Worm (Caenorhabditis elegans): ENCODE results near the gene wrb-1.

The wrb-1 gene

DNA sequence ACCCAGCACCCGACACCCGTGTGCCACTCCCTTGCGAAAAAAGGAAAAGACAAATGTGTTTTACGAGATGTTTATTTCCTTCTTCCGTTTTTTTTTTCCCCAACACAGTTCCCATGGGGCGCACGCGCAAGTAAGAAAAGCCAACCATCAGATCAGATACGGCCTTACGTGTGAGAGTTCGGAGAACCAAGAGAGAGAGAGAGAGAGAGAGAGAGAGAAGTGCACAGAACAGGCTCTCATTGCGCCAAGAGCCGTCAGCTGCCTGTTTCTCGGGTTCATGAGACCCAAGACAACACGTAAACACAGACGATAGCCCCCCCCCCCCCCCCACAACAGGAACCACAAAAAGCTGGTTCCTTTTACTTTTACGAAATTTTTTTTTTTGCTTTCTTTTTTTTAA is 44.0 kb upstream of the wrb-1 start:
- TF ChIP-seq blmp-1 (tag; optimal IDR thresholded peaks at IDR 0.05; ENCODE audit: insufficient read depth) = no peak
- TF ChIP-seq ama-1 (optimal IDR thresholded peaks at IDR 0.05) = no peak
- TF ChIP-seq F13H6.1 (tag; optimal IDR thresholded peaks at IDR 0.05) = no peak
- TF ChIP-seq elt-3 (tag; optimal IDR thresholded peaks at IDR 0.05) = no peak

DNA sequence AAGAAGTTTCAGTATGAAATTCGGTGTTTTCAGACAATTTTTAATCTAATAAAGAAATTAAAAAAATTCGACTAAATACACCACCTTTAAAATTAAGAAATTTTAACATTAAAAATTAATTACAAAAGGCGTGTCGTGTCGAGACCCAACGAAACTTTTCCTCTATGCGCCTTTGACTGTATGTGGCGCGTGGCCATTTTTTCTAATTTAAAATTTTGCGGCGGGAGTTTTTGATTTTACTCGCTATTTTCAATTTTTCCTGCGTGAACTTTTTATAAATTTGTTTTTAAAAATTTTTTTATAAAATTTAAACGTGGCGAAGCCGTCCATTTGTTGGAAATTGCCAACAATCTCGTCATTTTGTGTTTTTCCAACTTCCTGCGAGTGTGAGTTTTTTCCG is 43.1 kb upstream of the wrb-1 start:
- TF ChIP-seq dmd-4 (tag; optimal IDR thresholded peaks at IDR 0.05) = no peak
- TF ChIP-seq Y55F3AM.14 (GFP tag; optimal IDR thresholded peaks at IDR 0.05) = no peak
- no peak for TF ChIP-seq ceh-16 (tag; optimal IDR thresholded peaks at IDR 0.05)
- TF ChIP-seq nhr-25 (tag; optimal IDR thresholded peaks at IDR 0.05) = no peak
- no peak for TF ChIP-seq ZK546.5 (tag; optimal IDR thresholded peaks at IDR 0.05)
- TF ChIP-seq blmp-1 (tag; optimal IDR thresholded peaks at IDR 0.05; ENCODE audit: insufficient read depth) = no peak
- no peak for TF ChIP-seq nhr-11 (tag; optimal IDR thresholded peaks at IDR 0.05)

DNA sequence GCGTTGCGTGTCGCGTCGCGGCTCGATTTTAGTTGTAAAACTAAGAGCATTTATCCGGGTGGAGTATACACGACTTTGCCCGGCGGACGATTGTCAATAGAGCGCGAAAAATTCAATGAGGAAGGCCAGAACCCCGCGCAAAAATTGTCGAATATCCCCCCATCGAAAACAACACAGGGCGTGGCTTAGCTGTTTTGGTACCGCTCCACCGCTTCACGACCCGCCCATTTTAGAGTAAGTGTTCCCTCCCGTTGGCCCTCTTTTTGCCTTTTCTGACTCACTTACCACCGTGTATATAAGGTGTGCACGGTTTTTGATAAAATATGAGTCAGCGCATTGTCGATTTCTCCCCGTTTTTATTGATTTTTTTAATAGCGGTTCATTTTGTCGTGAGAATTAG is 42.5 kb upstream of the wrb-1 start:
- TF ChIP-seq elt-3 (tag; optimal IDR thresholded peaks at IDR 0.05) = no peak

DNA sequence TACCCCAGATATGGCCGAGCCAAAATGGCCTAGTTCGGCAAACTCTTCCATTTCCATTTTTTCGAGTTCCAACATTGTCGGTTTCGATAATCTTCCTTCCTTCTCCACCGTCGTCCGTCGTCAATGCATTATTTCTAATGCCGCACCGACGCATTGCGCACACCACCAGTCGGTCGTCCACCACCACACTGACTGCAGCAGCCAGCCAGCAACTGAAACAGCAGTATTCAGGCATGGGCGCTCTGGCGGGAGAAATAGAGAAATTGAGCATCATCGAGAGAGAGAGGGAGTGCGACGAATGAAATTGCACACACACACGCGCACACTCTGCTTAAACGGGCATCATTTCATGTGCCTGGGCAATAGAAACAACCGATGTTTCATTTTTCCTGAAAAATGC is 41.9 kb upstream of the wrb-1 start:
- TF ChIP-seq nhr-237 (tag; optimal IDR thresholded peaks at IDR 0.05) (no peak), nhr-129 (tag; optimal IDR thresholded peaks at IDR 0.05) (peak; percentile 71), zag-1 (tag; optimal IDR thresholded peaks at IDR 0.05) (peak; percentile 24), unc-55 (GFP tag; optimal IDR thresholded peaks at IDR 0.05) (peak; percentile 67), sma-9 (GFP tag; optimal IDR thresholded peaks at IDR 0.05) (peak; percentile 12), sma-9 (tag; optimal IDR thresholded peaks at IDR 0.05) (no peak), ztf-4 (tag; optimal IDR thresholded peaks at IDR 0.05) (peak; percentile 52), R02D3.7 (tag; optimal IDR thresholded peaks at IDR 0.05) (no peak), ztf-1 (GFP tag; conservative IDR thresholded peaks at IDR 0.05) (no peak), nhr-10 (tag; optimal IDR thresholded peaks at IDR 0.05) (no peak), alr-1 (tag; optimal IDR thresholded peaks at IDR 0.05) (peak; percentile 93), nhr-11 (tag; optimal IDR thresholded peaks at IDR 0.05) (peak; percentile 60), C34F6.9 (tag; optimal IDR thresholded peaks at IDR 0.05) (peak; percentile 59), lsy-2 (tag; optimal IDR thresholded peaks at IDR 0.05) (peak; percentile 10 to 42), lin-39 (tag; optimal IDR thresholded peaks at IDR 0.05) (no peak), mdl-1 (tag; optimal IDR thresholded peaks at IDR 0.05) (peak; percentile 11 to 64), lin-11 (tag; optimal IDR thresholded peaks at IDR 0.05) (peak; percentile 42), F13H6.1 (tag; optimal IDR thresholded peaks at IDR 0.05) (peak; percentile 41), fos-1 (tag; optimal IDR thresholded peaks at IDR 0.05) (peak; percentile 43), egl-27 (tag; optimal IDR thresholded peaks at IDR 0.05) (peak; percentile 50), snpc-4 (tag; optimal IDR thresholded peaks at IDR 0.05) (peak; percentile 43), unc-62 (GFP tag; optimal IDR thresholded peaks at IDR 0.05) (no peak), nhr-12 (tag; optimal IDR thresholded peaks at IDR 0.05) (no peak), Y55F3AM.14 (GFP tag; optimal IDR thresholded peaks at IDR 0.05) (peak; percentile 76), crh-2 (tag; optimal IDR thresholded peaks at IDR 0.05) (peak; percentile 56), dmd-4 (tag; optimal IDR thresholded peaks at IDR 0.05) (no peak), lin-13 (GFP tag; optimal IDR thresholded peaks at IDR 0.05) (peak; percentile 45), elt-1 (tag; optimal IDR thresholded peaks at IDR 0.05) (no peak), nhr-77 (tag; optimal IDR thresholded peaks at IDR 0.05) (no peak), sma-3 (GFP tag; optimal IDR thresholded peaks at IDR 0.05) (no peak), nhr-23 (tag; optimal IDR thresholded peaks at IDR 0.05) (no peak)

Data from whole organism, L2 larva.